Fruit fly (Drosophila melanogaster) S2 (cell line): ENCODE measurements around the gene CG6041.

Source experiments
- CG8478 ChIP-seq: fragments of >200 bp; optimal IDR thresholded peaks from 2 replicates; lab custom pipeline; 2018
- CTCF ChIP-seq, 2 experiments: fragments of >200 bp; optimal IDR thresholded peaks; 2 replicates each; lab custom pipeline; 2018

dm6 chrX:5932345-5932995 is 15.5 kb upstream of the CG6041 start:
- TF ChIP-seq CG8478 (lab: Kevin White, UChicago) (no peak), CTCF (optimal IDR thresholded peaks at IDR 0.05; lab: Kevin White, UChicago) (no peak)
